Worm (Caenorhabditis elegans) whole organism, L4/young adult: ENCODE data around the gene F47B8.1.

Experiments
- W03F9.2 ChIP-seq: fragments of 150-350 bp; optimal IDR thresholded peaks from 2 replicates; lab custom pipeline; 2014; ENCODE audit warnings: missing biosample characterization, missing genetic modification characterization
- dao-5 ChIP-seq: sonication (generic microtip); optimal IDR thresholded peaks from 2 replicates; lab custom pipeline; 2016; ENCODE audit warnings: missing genotype, missing genetic modification characterization, moderate library complexity, missing compliant biosample characterization
- him-1 ChIP-seq: sonication (generic microtip); optimal IDR thresholded peaks from 2 replicates; lab custom pipeline; 2016; ENCODE audit warnings: missing genotype, missing genetic modification reagents, missing genetic modification characterization, missing compliant biosample characterization

DNA sequence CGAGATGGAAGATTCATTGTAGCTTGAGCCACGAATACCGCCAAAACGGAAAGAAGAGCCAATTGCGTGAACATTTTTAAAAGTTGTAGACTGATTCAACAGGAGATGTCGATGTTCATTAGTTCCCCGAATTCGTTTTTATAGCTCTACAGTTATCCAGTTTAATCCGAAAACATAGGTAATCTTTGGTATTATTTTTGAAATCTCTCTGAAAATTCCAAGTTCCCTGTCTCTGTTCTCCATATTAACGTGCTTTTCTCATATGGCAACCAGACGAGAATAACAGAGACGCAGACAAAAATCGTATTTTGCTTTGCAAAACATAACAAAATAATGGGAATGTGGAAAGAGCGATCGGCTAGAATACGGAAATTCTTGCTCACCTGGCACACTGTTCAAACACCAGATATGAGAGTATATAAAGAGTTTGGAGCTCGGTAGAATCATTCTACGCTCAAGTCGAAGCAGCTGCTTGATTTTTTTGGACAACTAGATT lies 14.5 kb downstream of the F47B8.1 start, which contains the start of the genes spig-3 and F14D7.12:
- TF ChIP-seq W03F9.2 (tag; lab: Kevin White, UChicago), result no peak
- no peak for TF ChIP-seq him-1 (tag; lab: Kevin White, UChicago)
- TF ChIP-seq dao-5 (tag; lab: Kevin White, UChicago), result no peak
